Worm (Caenorhabditis elegans) whole organism, midembryonic: Measurements from ENCODE around the gene phf-32.

Experiments
- T22C8.4 ChIP-seq: fragments of 200-800 bp; sonication (Bioruptor generic); IDR thresholded peaks from 2 replicates; pipeline ENCODE4 v1.3.6; 2022; ENCODE audit warnings: missing genetic modification characterization, missing compliant biosample characterization
- cog-1 ChIP-seq: sonication (generic microtip); optimal IDR thresholded peaks from 2 replicates; lab custom pipeline; 2016; ENCODE audit warnings: missing genetic modification characterization, missing compliant biosample characterization
- flt-1 ChIP-seq: fragments of 200-800 bp; sonication (Bioruptor generic); IDR thresholded peaks from 2 replicates; pipeline ENCODE4 v1.3.6; 2022; ENCODE audit warnings: missing genetic modification characterization, missing compliant biosample characterization
- klf-2 ChIP-seq: fragments of 200-800 bp; sonication (Bioruptor generic); conservative IDR thresholded peaks from 2 replicates; pipeline ENCODE4 v1.3.6; 2022; ENCODE audit warnings: missing genetic modification reagents, missing genetic modification characterization, missing compliant biosample characterization
- med-1 ChIP-seq: sonication (generic microtip); optimal IDR thresholded peaks from 2 replicates; lab custom pipeline; 2017; ENCODE audit warnings: missing genetic modification characterization, mild to moderate bottlenecking, missing compliant biosample characterization, antibody characterized with exemption, missing genetic modification reagents; ENCODE audit not compliant: insufficient read depth
- ref-1 ChIP-seq: fragments of 200-800 bp; sonication (Bioruptor generic); conservative IDR thresholded peaks from 2 replicates; pipeline ENCODE4 v1.3.6; 2022; ENCODE audit warnings: missing genetic modification reagents, missing genetic modification characterization, missing compliant biosample characterization
- tab-1 ChIP-seq: fragments of 200-800 bp; sonication (Bioruptor generic); IDR thresholded peaks from 2 replicates; pipeline ENCODE4 v1.3.6; 2022; ENCODE audit warnings: missing genetic modification characterization, missing compliant biosample characterization
- ztf-23 ChIP-seq: fragments of 200-800 bp; sonication (Bioruptor generic); IDR thresholded peaks from 2 replicates; pipeline ENCODE4 v1.3.6; 2022; ENCODE audit warnings: missing genetic modification reagents, missing genetic modification characterization, missing compliant biosample characterization
- ztf-29 ChIP-seq: fragments of 200-800 bp; sonication (Bioruptor generic); IDR thresholded peaks from 2 replicates; pipeline ENCODE4 v1.3.6; 2022; ENCODE audit warnings: missing genetic modification reagents, missing genetic modification characterization, missing compliant biosample characterization

The phf-32 gene

DNA sequence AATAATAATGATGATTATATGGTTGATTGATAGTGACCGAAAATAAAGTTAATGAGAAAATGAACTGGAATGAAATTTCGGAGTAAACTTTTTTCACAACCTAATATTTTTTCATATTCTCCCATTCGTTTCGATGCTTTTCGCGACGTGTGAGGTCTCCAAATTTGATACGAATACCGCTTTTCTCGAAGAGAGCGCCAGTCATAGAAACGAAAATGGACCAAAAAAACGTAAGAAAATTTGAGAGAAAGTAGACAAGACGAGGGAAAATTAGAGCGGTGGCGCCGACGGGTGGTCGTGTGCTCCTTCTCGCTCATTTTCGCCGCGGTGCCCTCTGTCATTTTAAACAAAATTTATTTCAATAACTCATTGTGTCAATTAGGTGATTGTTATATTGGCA lies 7.7 kb downstream of the phf-32 start:
- TF ChIP-seq klf-2 (GFP tag; lab: Robert Waterston, UW) (no peak), tab-1 (GFP tag; lab: Robert Waterston, UW) (no peak), ztf-23 (GFP tag; lab: Robert Waterston, UW) (no peak), ztf-29 (GFP tag; lab: Robert Waterston, UW) (no peak), ref-1 (GFP tag; lab: Robert Waterston, UW) (no peak), cog-1 (no peak), flt-1 (no peak), med-1 (GFP tag; lab: Kevin White, UChicago) (no peak), T22C8.4 (no peak)

- no peak for TF ChIP-seq med-1 (GFP tag; lab: Kevin White, UChicago)
- no peak for TF ChIP-seq ztf-29 (GFP tag; lab: Robert Waterston, UW)
- TF ChIP-seq T22C8.4: no peak
- no peak for TF ChIP-seq klf-2 (GFP tag; lab: Robert Waterston, UW)
- TF ChIP-seq tab-1 (GFP tag; lab: Robert Waterston, UW): no peak
- TF ChIP-seq cog-1: no peak
- TF ChIP-seq ref-1 (GFP tag; lab: Robert Waterston, UW): no peak
These were observed 8.6 kb downstream of the phf-32 start, which contains the start of gene xtr-2 for ce11 chrX:12315268-12315667. Gene xtr-2 (plus strand): TSS chrX:12315568.

DNA sequence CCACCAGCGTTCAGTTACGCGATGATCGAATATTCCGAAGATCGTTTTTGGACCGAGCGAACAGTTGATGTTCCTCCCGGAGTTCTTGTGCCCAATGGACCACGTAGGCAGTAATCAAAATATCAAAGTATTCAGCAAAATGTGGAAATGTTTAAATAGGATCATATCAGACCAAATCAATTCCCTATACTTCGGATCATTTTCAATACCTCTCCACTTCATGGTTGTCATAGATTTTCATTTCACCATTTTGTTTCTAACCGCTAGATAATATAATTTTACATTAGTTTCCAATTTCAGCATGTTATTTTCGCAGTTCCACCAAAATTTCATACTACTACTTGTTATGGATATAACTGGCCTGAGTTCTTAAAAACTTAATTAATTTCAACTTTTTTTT lies 10.9 kb downstream of the phf-32 start:
- TF ChIP-seq cog-1 (no peak), klf-2 (GFP tag; lab: Robert Waterston, UW) (no peak), ref-1 (GFP tag; lab: Robert Waterston, UW) (no peak), ztf-29 (GFP tag; lab: Robert Waterston, UW) (no peak), ztf-23 (GFP tag; lab: Robert Waterston, UW) (no peak), T22C8.4 (no peak), flt-1 (no peak), tab-1 (GFP tag; lab: Robert Waterston, UW) (no peak), med-1 (GFP tag; lab: Kevin White, UChicago) (no peak)

- no peak for TF ChIP-seq ztf-29 (GFP tag; lab: Robert Waterston, UW)
These were observed 14.1 kb downstream of the phf-32 start, which contains the start of gene ceh-40 for ce11 chrX:12320737-12321136. Gene ceh-40 (minus strand): TSS chrX:12320777.

DNA sequence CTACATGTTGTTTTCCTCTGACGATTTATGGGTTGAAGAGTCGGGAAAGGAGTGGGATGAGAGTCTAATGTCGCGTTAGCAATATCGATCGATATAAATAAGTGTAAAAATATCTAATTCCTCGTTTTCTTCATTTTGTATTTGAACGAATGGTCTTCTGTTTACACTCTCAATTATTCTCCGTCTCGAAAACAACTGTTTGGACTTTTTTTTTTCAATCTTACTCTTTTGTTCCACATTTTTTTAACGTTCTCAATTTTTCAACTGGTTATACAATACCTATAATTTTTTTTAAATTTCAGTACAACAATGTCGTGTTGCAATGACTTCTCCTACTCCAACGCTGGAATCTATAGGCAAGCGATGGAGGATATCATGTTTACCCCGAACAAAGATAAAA lies 14.7 kb downstream of the phf-32 start, which contains the start of gene F17A2.13:
F17A2.13 (plus strand) TSS at position 301 of the 400 bp plus-strand sequence.
- TF ChIP-seq ztf-29 (GFP tag; lab: Robert Waterston, UW) (no peak), cog-1 (no peak), med-1 (GFP tag; lab: Kevin White, UChicago) (no peak), tab-1 (GFP tag; lab: Robert Waterston, UW) (no peak), T22C8.4 (no peak), flt-1 (no peak), ztf-23 (GFP tag; lab: Robert Waterston, UW) (no peak), klf-2 (GFP tag; lab: Robert Waterston, UW) (no peak)

DNA sequence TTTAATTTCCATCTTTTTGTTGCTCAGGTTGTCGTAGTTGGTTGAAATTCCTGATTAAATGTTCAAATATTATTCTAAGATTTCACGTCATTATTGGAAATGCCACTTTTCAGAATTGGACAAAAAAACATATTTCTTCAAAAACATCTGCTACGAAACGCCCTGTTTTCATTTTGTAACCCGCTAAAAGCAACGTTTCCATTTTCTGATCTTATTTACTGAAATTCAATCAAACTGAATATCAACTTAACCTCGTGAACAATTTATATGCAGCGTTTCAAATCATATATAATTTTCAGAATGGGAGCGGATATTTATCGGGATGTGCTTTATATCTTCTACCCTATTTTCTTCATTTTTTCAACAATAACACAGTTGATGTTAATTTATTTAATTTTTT lies 16.8 kb downstream of the phf-32 start, which contains the start of gene srd-40:
srd-40 (plus strand) TSS at position 301 of the 400 bp plus-strand sequence.
- TF ChIP-seq klf-2 (GFP tag; lab: Robert Waterston, UW): no peak
- no peak for TF ChIP-seq flt-1
- no peak for TF ChIP-seq med-1 (GFP tag; lab: Kevin White, UChicago)
- no peak for TF ChIP-seq ztf-29 (GFP tag; lab: Robert Waterston, UW)
- no peak for TF ChIP-seq tab-1 (GFP tag; lab: Robert Waterston, UW)
- no peak for TF ChIP-seq cog-1
- TF ChIP-seq T22C8.4: no peak
- TF ChIP-seq ref-1 (GFP tag; lab: Robert Waterston, UW): no peak
- TF ChIP-seq ztf-23 (GFP tag; lab: Robert Waterston, UW): no peak

DNA sequence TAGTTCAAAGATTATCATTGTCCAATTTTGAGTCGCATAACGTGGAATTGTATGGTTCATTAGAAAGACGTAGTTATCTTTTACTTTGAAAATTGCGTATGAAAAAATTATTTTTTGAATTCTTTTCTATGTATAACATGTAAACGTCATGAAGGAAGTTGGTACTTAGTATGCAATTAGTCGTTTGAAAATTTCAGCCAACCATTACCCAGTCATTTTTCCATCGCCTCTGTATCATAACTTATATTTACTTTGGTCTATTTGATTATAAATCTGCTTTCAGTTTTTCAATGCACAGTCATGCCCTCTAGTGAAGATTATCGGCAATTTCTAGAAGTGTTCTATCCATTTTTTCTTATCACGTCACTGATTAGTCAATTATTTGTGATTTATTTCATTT lies 19.8 kb downstream of the phf-32 start, which contains the start of gene srd-41:
srd-41 (plus strand) TSS at position 301 of the 400 bp plus-strand sequence.
- no peak for TF ChIP-seq T22C8.4
- no peak for TF ChIP-seq klf-2 (GFP tag; lab: Robert Waterston, UW)
- no peak for TF ChIP-seq flt-1
- TF ChIP-seq cog-1: no peak
- no peak for TF ChIP-seq ztf-23 (GFP tag; lab: Robert Waterston, UW)
- TF ChIP-seq ref-1 (GFP tag; lab: Robert Waterston, UW): no peak
- TF ChIP-seq ztf-29 (GFP tag; lab: Robert Waterston, UW): no peak
- TF ChIP-seq med-1 (GFP tag; lab: Kevin White, UChicago): no peak
- no peak for TF ChIP-seq tab-1 (GFP tag; lab: Robert Waterston, UW)

ce11 chrX:12328676-12329075 lies 22.0 kb downstream of the phf-32 start, which contains the start of gene srd-45:
Gene srd-45 (plus strand): TSS chrX:12328976.
- TF ChIP-seq ztf-29 (GFP tag; lab: Robert Waterston, UW) (no peak), ztf-23 (GFP tag; lab: Robert Waterston, UW) (no peak), T22C8.4 (no peak), klf-2 (GFP tag; lab: Robert Waterston, UW) (no peak), cog-1 (no peak), flt-1 (no peak), ref-1 (GFP tag; lab: Robert Waterston, UW) (no peak)

- TF ChIP-seq cog-1 (no peak), ref-1 (GFP tag; lab: Robert Waterston, UW) (no peak), ztf-29 (GFP tag; lab: Robert Waterston, UW) (no peak), flt-1 (no peak), T22C8.4 (no peak), klf-2 (GFP tag; lab: Robert Waterston, UW) (no peak)
These were observed 25.1 kb downstream of the phf-32 start, which contains the start of gene srd-46 for ce11 chrX:12331795-12332194. Gene srd-46 (plus strand): TSS chrX:12332095.

- TF ChIP-seq T22C8.4 (no peak), med-1 (GFP tag; lab: Kevin White, UChicago) (no peak)
These were observed 26.8 kb downstream of the phf-32 start, which contains the start of gene srd-47 for ce11 chrX:12333479-12333878. Gene srd-47 (plus strand): TSS chrX:12333642.
